Worm (Caenorhabditis elegans) whole organism, dauer: ENCODE data around the gene ZC443.1.

Experiments
- unc-62 ChIP-seq: sonication (generic microtip); optimal IDR thresholded peaks from 2 replicates; lab custom pipeline; 2017; ENCODE audit warnings: missing biosample characterization, missing genetic modification reagents, missing genetic modification characterization

Gene ZC443.1

DNA sequence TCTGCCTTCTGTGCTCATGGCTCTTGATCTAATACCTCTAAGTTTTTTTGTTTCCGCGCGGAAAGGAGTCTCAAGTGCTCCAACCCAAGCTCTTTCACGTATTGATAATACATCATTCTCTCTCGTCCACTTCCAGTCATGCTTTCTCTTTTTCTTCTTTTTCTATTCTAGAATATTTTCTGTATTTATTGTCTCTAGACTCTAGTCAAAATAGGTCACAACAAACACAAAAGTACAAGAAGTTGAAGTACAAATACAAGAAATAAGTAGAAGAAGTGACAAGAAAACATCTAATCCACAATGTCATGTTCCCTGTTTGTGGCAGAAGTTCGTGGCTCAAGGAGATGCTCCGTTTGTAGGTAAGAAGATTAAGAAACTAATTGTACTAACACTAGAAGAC lies 36.7 kb downstream of the ZC443.1 start, which contains the start of gene ZC455.1:
Gene ZC455.1, plus strand, starts transcription at position 301 of the 400 bp plus-strand sequence.
- TF ChIP-seq unc-62 (GFP tag; lab: Kevin White, UChicago), result no peak

DNA sequence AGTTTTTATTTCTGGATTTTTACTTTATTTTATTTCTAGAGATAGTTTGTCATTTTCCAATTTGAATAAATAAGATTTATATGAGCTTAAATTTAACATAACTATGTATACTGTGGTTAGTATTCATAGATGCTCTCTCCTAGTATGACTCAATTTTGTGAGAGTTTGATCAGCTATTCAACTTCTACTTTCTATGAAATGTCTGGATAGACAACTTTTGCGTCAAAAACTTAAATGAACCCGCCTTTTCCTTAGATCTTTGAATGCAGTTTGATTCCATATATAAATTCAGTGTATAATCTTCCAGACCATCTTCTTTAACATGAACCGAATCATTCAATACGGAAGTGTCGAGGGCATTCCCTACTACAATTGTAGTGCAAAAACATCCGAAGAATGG lies 40.9 kb downstream of the ZC443.1 start, which contains the start of gene srt-43:
Gene srt-43, plus strand, starts transcription at position 301 of the 400 bp plus-strand sequence.
- no peak for TF ChIP-seq unc-62 (GFP tag; lab: Kevin White, UChicago)

DNA sequence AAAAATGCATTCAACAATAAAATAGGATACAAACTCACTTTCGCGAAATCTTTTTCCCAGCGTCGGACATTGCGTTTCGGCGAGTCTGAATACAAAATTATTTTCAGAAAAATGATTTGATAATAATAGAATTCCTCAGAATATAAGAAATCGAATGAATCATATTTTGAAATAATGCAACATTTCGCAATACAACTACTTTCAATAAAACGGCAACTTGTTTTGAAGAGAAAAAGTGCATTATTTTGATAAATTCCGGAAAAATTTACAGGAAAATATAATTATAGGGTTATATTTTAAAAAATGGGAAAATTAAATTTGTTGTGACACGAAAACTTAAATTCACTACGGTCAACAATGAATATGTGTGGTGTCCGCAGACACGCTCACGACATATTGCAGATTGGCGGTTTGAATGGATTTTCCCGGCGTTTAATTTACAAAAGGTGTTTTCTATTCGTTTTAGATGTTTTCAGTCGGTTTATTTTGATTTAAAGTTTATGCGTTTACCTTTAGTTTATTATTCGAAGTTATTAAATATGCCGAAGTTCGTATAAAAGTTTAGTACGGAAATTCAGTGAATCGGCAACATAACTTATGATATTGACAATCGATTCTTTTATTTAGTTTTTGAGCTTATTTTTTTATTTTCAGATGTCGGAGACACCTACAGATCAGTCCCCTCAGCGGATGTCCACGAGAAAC lies 46.4 kb downstream of the ZC443.1 start, which contains the start of the genes abcf-1 and scc-3:
Gene abcf-1, minus strand, starts transcription at position 85 of the 705 bp plus-strand sequence.
Gene scc-3, plus strand, starts transcription at position 655 of the 705 bp plus-strand sequence.
- TF ChIP-seq unc-62 (GFP tag; lab: Kevin White, UChicago), result no peak

DNA sequence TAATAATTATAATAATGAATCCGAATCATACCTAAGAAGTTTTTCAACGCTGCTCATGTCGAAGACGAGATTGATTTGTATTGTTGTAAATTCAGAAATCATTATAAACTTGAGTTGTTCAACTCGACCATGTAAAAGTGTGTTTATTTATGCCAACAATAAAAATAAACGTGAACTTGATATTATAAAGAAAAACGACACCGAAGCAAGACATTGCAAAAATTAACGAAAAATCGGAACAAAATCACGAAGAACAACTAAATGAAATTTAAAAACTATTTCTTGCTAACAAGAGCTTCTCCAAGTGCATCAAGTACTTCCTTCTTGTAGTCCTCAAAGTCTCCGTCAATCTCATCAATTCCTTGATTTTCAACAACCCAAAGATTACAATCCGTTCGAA lies 49.0 kb downstream of the ZC443.1 start, which contains the start of gene F18E2.15:
Gene F18E2.15, minus strand, starts transcription at position 101 of the 400 bp plus-strand sequence.
- TF ChIP-seq unc-62 (GFP tag; lab: Kevin White, UChicago), result no peak

DNA sequence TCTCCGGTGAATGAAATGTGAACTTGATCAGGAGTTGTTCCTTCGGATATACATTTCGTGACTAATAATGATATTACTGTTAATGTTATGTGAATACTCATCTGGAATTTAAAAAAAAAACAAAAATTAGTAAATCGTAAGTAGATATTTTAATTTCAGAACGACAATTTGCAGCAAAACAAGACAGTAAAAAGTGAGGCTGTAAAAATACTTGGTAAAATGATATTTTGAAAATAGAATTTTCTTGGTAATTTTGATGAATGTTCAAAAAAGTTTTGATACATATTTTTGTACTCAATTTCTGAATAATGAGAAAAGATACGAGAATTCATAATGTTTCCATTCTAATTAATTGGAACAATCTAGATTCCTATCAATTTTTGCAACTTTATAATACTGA lies 50.2 kb downstream of the ZC443.1 start, which contains the start of gene papl-1:
Gene papl-1, minus strand, starts transcription at position 101 of the 400 bp plus-strand sequence.
- TF ChIP-seq unc-62 (GFP tag; lab: Kevin White, UChicago), result no peak
